Worm (Caenorhabditis elegans) whole organism, L3 larva: Measurements from ENCODE around the gene set-25.

ENCODE experiments used
- R02D3.7 ChIP-seq: fragments of 150-350 bp; optimal IDR thresholded peaks from 2 replicates; lab custom pipeline; 2014; ENCODE audit warnings: missing biosample characterization, missing genetic modification characterization
- ama-1 ChIP-seq: fragments of 150-350 bp; optimal IDR thresholded peaks from 2 replicates; lab custom pipeline; 2018
- egl-5 ChIP-seq: fragments of 150-350 bp; optimal IDR thresholded peaks from 2 replicates; lab custom pipeline; 2017; ENCODE audit warnings: missing biosample characterization, missing genetic modification reagents, missing genetic modification characterization, inconsistent platforms
- elt-2 ChIP-seq: sonication (generic microtip); optimal IDR thresholded peaks from 2 replicates; lab custom pipeline; 2016; ENCODE audit warnings: missing genetic modification reagents, mild to moderate bottlenecking, missing genetic modification characterization, missing compliant biosample characterization
- fos-1 ChIP-seq: fragments of 150-350 bp; optimal IDR thresholded peaks from 2 replicates; lab custom pipeline; 2014; ENCODE audit warnings: missing biosample characterization, missing genetic modification characterization
- lin-39 ChIP-seq: fragments of 150-350 bp; optimal IDR thresholded peaks from 2 replicates; lab custom pipeline; 2018; ENCODE audit warnings: missing biosample characterization, missing genetic modification reagents, missing genetic modification characterization
- nhr-11 ChIP-seq: fragments of 150-350 bp; optimal IDR thresholded peaks from 2 replicates; lab custom pipeline; 2014; ENCODE audit warnings: missing biosample characterization, missing genetic modification characterization
- nhr-12 ChIP-seq: fragments of 150-350 bp; optimal IDR thresholded peaks from 2 replicates; lab custom pipeline; 2014; ENCODE audit warnings: missing biosample characterization, missing genetic modification characterization
- nhr-237 ChIP-seq: fragments of 150-350 bp; optimal IDR thresholded peaks from 2 replicates; lab custom pipeline; 2014; ENCODE audit warnings: missing biosample characterization, missing genetic modification characterization
- nhr-25 ChIP-seq: sonication (generic microtip); optimal IDR thresholded peaks from 2 replicates; lab custom pipeline; 2017; ENCODE audit warnings: missing biosample characterization, missing genetic modification characterization
- nhr-28 ChIP-seq: fragments of 150-350 bp; optimal IDR thresholded peaks from 2 replicates; lab custom pipeline; 2014; ENCODE audit warnings: missing biosample characterization, missing genetic modification characterization
- nhr-77 ChIP-seq: fragments of 150-350 bp; optimal IDR thresholded peaks from 2 replicates; lab custom pipeline; 2014; ENCODE audit warnings: missing biosample characterization, missing genetic modification characterization
- pha-4 ChIP-seq: fragments of 150-350 bp; optimal IDR thresholded peaks from 2 replicates; lab custom pipeline; 2014; ENCODE audit warnings: missing biosample characterization, missing genetic modification reagents, missing genetic modification characterization
- unc-62 ChIP-seq: fragments of 150-350 bp; sonication (generic microtip); optimal IDR thresholded peaks from 4 replicates; lab custom pipeline; 2014; ENCODE audit warnings: missing biosample characterization, missing genetic modification reagents, missing genetic modification characterization

DNA sequence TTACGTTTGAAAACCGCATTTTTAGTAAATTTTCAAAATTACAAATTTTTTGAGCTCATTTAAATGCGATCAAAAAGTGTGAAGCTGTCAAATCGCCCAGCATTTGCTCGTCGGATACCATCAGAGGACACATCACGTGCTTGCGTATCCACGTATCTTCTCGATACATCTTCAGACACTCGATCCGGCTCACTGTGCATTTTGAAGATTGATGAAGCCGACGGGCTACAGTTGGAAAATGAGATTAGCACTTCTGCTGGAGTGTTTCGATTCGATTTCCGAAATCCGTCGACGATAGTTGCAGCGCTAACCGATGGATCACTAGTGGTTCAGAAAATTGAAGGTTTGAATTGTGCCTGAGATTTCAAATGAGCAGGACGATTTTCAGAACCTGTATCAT lies 22.2 kb upstream of the set-25 start, which contains the start of gene dph-7:
- TF ChIP-seq nhr-77 (tag; lab: Kevin White, UChicago): no peak
- no peak for TF ChIP-seq R02D3.7 (tag; lab: Kevin White, UChicago)
- no peak for TF ChIP-seq lin-39
- no peak for TF ChIP-seq nhr-25 (tag; lab: Kevin White, UChicago)
- no peak for TF ChIP-seq fos-1 (tag; lab: Kevin White, UChicago)
- TF ChIP-seq ama-1 (lab: Kevin White, UChicago): no peak
- no peak for TF ChIP-seq nhr-28
- no peak for TF ChIP-seq elt-2 (tag; lab: Kevin White, UChicago)
- TF ChIP-seq nhr-11: no peak
- TF ChIP-seq pha-4 (tag; lab: Kevin White, UChicago): no peak
- no peak for TF ChIP-seq nhr-237 (tag; lab: Kevin White, UChicago)
- no peak for TF ChIP-seq unc-62 (GFP tag; lab: Kevin White, UChicago)
- TF ChIP-seq egl-5: no peak
- TF ChIP-seq nhr-12: no peak
